Worm (Caenorhabditis elegans) whole organism, mixed stage, embryonic: Measurements from ENCODE around the gene C26E6.12.

ENCODE experiments used
- ceh-43 ChIP-seq: fragments of 200-800 bp; sonication (Bioruptor generic); optimal IDR thresholded peaks from 2 replicates; lab custom pipeline; 2018; ENCODE audit warnings: mild to moderate bottlenecking, missing genetic modification characterization, moderate library complexity, missing compliant biosample characterization
- ceh-83 ChIP-seq: fragments of 200-800 bp; sonication (Bioruptor generic); optimal IDR thresholded peaks from 2 replicates; lab custom pipeline; 2018; ENCODE audit warnings: mild to moderate bottlenecking, missing genetic modification characterization, missing compliant biosample characterization
- lsy-2 ChIP-seq: fragments of 150-350 bp; optimal IDR thresholded peaks from 2 replicates; lab custom pipeline; 2014; ENCODE audit warnings: missing biosample characterization, missing genetic modification characterization
- mep-1 ChIP-seq: fragments of 150-350 bp; optimal IDR thresholded peaks from 2 replicates; lab custom pipeline; 2017; ENCODE audit warnings: missing biosample characterization, missing genetic modification reagents, missing genetic modification characterization, inconsistent platforms
- nhr-237 ChIP-seq: fragments of 150-350 bp; optimal IDR thresholded peaks from 2 replicates; lab custom pipeline; 2014; ENCODE audit warnings: missing biosample characterization, missing genetic modification characterization
- nhr-76 ChIP-seq: sonication (generic microtip); optimal IDR thresholded peaks from 2 replicates; lab custom pipeline; 2017; ENCODE audit warnings: missing biosample characterization, missing genetic modification characterization
- sem-2 ChIP-seq: fragments of 200-800 bp; sonication (Bioruptor generic); optimal IDR thresholded peaks from 2 replicates; lab custom pipeline; 2018; ENCODE audit warnings: mild to moderate bottlenecking, missing genetic modification characterization, missing compliant biosample characterization
- snpc-4 ChIP-seq: fragments of 150-350 bp; optimal IDR thresholded peaks from 2 replicates; lab custom pipeline; 2014; ENCODE audit warnings: missing biosample characterization, missing genetic modification characterization
- unc-39 ChIP-seq: fragments of 150-350 bp; optimal IDR thresholded peaks from 2 replicates; lab custom pipeline; 2014; ENCODE audit warnings: missing biosample characterization, missing genetic modification characterization
- unc-62 ChIP-seq: fragments of 150-350 bp; optimal IDR thresholded peaks from 2 replicates; lab custom pipeline; 2014; ENCODE audit warnings: missing biosample characterization, missing genetic modification reagents, missing genetic modification characterization

- TF ChIP-seq nhr-237 (peak; percentile 73), ceh-83 (GFP tag; lab: Kevin White, UChicago) (peak; percentile 63), ceh-43 (GFP tag; lab: Kevin White, UChicago) (peak; percentile 22), lsy-2 (peak; percentile 80), unc-62 (GFP tag; lab: Kevin White, UChicago) (no peak), snpc-4 (tag; lab: Kevin White, UChicago) (no peak), sem-2 (GFP tag; lab: Kevin White, UChicago) (no peak), unc-39 (tag; lab: Kevin White, UChicago) (no peak), nhr-76 (no peak), mep-1 (tag; lab: Kevin White, UChicago) (peak; percentile 88)
These were observed 30.8 kb upstream of the C26E6.12 start, which contains the start of gene C27F2.9 for ce11 chrIII:4962886-4963285.
